Worm (Caenorhabditis elegans) whole organism, L1 larva: ENCODE data around the gene clec-227.

Source experiments
- C16A3.4 ChIP-seq: fragments of 150-350 bp; optimal IDR thresholded peaks from 2 replicates; lab custom pipeline; 2014; ENCODE audit warnings: missing biosample characterization, missing genetic modification characterization
- C34B4.2 ChIP-seq: sonication (generic microtip); optimal IDR thresholded peaks from 2 replicates; lab custom pipeline; 2017; ENCODE audit warnings: mild to moderate bottlenecking, missing genetic modification characterization, missing compliant biosample characterization
- Y116A8C.19 ChIP-seq: sonication (generic microtip); optimal IDR thresholded peaks from 2 replicates; lab custom pipeline; 2016; ENCODE audit warnings: missing compliant biosample characterization, missing genetic modification characterization, borderline replicate concordance
- aha-1 ChIP-seq: fragments of 150-350 bp; optimal IDR thresholded peaks from 2 replicates; lab custom pipeline; 2014; ENCODE audit warnings: missing biosample characterization, missing genetic modification characterization
- ama-1 ChIP-seq: fragments of 150-350 bp; optimal IDR thresholded peaks from 2 replicates; lab custom pipeline; 2014
- blmp-1 ChIP-seq: fragments of 150-350 bp; optimal IDR thresholded peaks from 2 replicates; lab custom pipeline; 2014; ENCODE audit warnings: missing biosample characterization, missing genetic modification characterization
- ceh-8 ChIP-seq: fragments of 200-800 bp; sonication (Bioruptor generic); optimal IDR thresholded peaks from 2 replicates; lab custom pipeline; 2018; ENCODE audit warnings: mild to moderate bottlenecking, missing genetic modification characterization, moderate library complexity, missing compliant biosample characterization
- ceh-82 ChIP-seq, 3 experiments: fragments of 150-350 bp in 1 of 3; sonication (generic microtip) in 2 of 3; optimal IDR thresholded peaks; 2 replicates each; lab custom pipeline; 2014 to 2017; ENCODE audit warnings: missing biosample characterization in 3 of 3, missing genetic modification characterization in 3 of 3
- ces-1 ChIP-seq: fragments of 150-350 bp; optimal IDR thresholded peaks from 2 replicates; lab custom pipeline; 2014; ENCODE audit warnings: missing biosample characterization, missing genetic modification reagents, missing genetic modification characterization
- dpl-1 ChIP-seq, 3 experiments: fragments of 150-350 bp in 2 of 3; sonication (generic microtip) in 1 of 3; optimal IDR thresholded peaks; 2 replicates each; lab custom pipeline; 2014 to 2017; ENCODE audit warnings: missing biosample characterization in 3 of 3, missing genetic modification characterization in 3 of 3, missing genetic modification reagents in 3 of 3
- dsc-1 ChIP-seq: sonication (generic microtip); optimal IDR thresholded peaks from 2 replicates; lab custom pipeline; 2016; ENCODE audit warnings: mild to moderate bottlenecking, missing genetic modification characterization, missing compliant biosample characterization
- efl-1 ChIP-seq, 4 experiments: fragments of 150-350 bp; optimal IDR thresholded peaks in 3 of 4; peaks in 1 of 4; 1 replicate in 1 of 4; 2 replicates in 3 of 4; lab custom pipeline; 2014; ENCODE audit warnings: missing biosample characterization in 2 of 4, missing genetic modification characterization in 2 of 4, missing genetic modification reagents in 2 of 4
- egl-27 ChIP-seq, 2 experiments: fragments of 150-350 bp in 1 of 2; sonication (generic microtip); optimal IDR thresholded peaks; 3 replicates each; lab custom pipeline; 2017 to 2018; ENCODE audit warnings: missing biosample characterization in 2 of 2, missing genetic modification characterization in 2 of 2, missing genetic modification reagents in 2 of 2
- elt-3 ChIP-seq, 6 experiments: fragments of 150-350 bp in 1 of 6; sonication (generic microtip); optimal IDR thresholded peaks; 2 replicates each; lab custom pipeline; 2017 to 2018; ENCODE audit warnings: missing biosample characterization in 6 of 6, missing genetic modification characterization in 6 of 6, inconsistent platforms in 1 of 6
- ets-5 ChIP-seq: fragments of 200-800 bp; sonication (Bioruptor generic); IDR thresholded peaks from 2 replicates; pipeline ENCODE4 v1.3.6; 2022; ENCODE audit warnings: missing genetic modification characterization, missing compliant biosample characterization
- fkh-10 ChIP-seq: sonication (generic microtip); optimal IDR thresholded peaks from 2 replicates; lab custom pipeline; 2017; ENCODE audit warnings: missing biosample characterization, missing genetic modification reagents, missing genetic modification characterization
- fkh-4 ChIP-seq: sonication (generic microtip); optimal IDR thresholded peaks from 2 replicates; lab custom pipeline; 2016; ENCODE audit warnings: missing compliant biosample characterization, missing genetic modification characterization, borderline replicate concordance
- fos-1 ChIP-seq: fragments of 150-350 bp; optimal IDR thresholded peaks from 2 replicates; lab custom pipeline; 2014; ENCODE audit warnings: missing biosample characterization, missing genetic modification characterization
- irx-1 ChIP-seq: sonication (generic microtip); optimal IDR thresholded peaks from 2 replicates; lab custom pipeline; 2016; ENCODE audit warnings: missing genetic modification characterization, missing compliant biosample characterization
- isw-1 ChIP-seq: fragments of 200-800 bp; sonication (Bioruptor generic); IDR thresholded peaks from 2 replicates; pipeline ENCODE4 v1.3.6; 2022; ENCODE audit warnings: missing genetic modification characterization, missing compliant biosample characterization
- lin-13 ChIP-seq: fragments of 150-350 bp; optimal IDR thresholded peaks from 2 replicates; lab custom pipeline; 2014; ENCODE audit warnings: missing biosample characterization, missing genetic modification reagents, missing genetic modification characterization
- lin-35 ChIP-seq, 2 experiments: fragments of 150-350 bp; optimal IDR thresholded peaks; 2 replicates each; lab custom pipeline; 2014; ENCODE audit warnings: missing biosample characterization in 2 of 2, missing genetic modification characterization in 2 of 2, missing genetic modification reagents in 2 of 2
- lin-39 ChIP-seq: fragments of 150-350 bp; optimal IDR thresholded peaks from 2 replicates; lab custom pipeline; 2014; ENCODE audit warnings: missing biosample characterization, missing genetic modification reagents, missing genetic modification characterization
- lir-3 ChIP-seq: sonication (generic microtip); optimal IDR thresholded peaks from 2 replicates; lab custom pipeline; 2016; ENCODE audit warnings: mild to moderate bottlenecking, missing genetic modification characterization, moderate library complexity, missing compliant biosample characterization; ENCODE audit not compliant: poor library complexity
- lsy-2 ChIP-seq, 2 experiments: fragments of 150-350 bp; optimal IDR thresholded peaks; 2 replicates each; lab custom pipeline; 2014; ENCODE audit warnings: missing biosample characterization in 2 of 2, missing genetic modification characterization in 2 of 2
- mab-9 ChIP-seq: fragments of 200-800 bp; sonication (Bioruptor generic); IDR thresholded peaks from 2 replicates; pipeline ENCODE4 v1.3.6; 2022; ENCODE audit warnings: missing genetic modification reagents, missing genetic modification characterization, missing compliant biosample characterization
- mep-1 ChIP-seq: fragments of 150-350 bp; optimal IDR thresholded peaks from 2 replicates; lab custom pipeline; 2014; ENCODE audit warnings: missing biosample characterization, missing genetic modification characterization
- nhr-11 ChIP-seq: fragments of 150-350 bp; optimal IDR thresholded peaks from 2 replicates; lab custom pipeline; 2014; ENCODE audit warnings: missing biosample characterization, missing genetic modification characterization
- nhr-19 ChIP-seq: fragments of 200-800 bp; sonication (Bioruptor generic); conservative IDR thresholded peaks from 2 replicates; pipeline ENCODE4 v1.3.6; 2022; ENCODE audit warnings: missing genetic modification characterization, missing compliant biosample characterization
- nhr-20 ChIP-seq: sonication (generic microtip); optimal IDR thresholded peaks from 2 replicates; lab custom pipeline; 2016; ENCODE audit warnings: mild to moderate bottlenecking, missing genetic modification characterization, missing compliant biosample characterization
- nhr-47 ChIP-seq: sonication (generic microtip); optimal IDR thresholded peaks from 2 replicates; lab custom pipeline; 2016; ENCODE audit warnings: mild to moderate bottlenecking, missing genetic modification characterization, moderate library complexity, missing compliant biosample characterization
- nhr-71 ChIP-seq: sonication (generic microtip); optimal IDR thresholded peaks from 2 replicates; lab custom pipeline; 2016; ENCODE audit warnings: mild to moderate bottlenecking, missing genetic modification characterization, moderate library complexity, missing compliant biosample characterization
- pax-3 ChIP-seq: fragments of 200-800 bp; sonication (Bioruptor generic); optimal IDR thresholded peaks from 2 replicates; lab custom pipeline; 2018; ENCODE audit warnings: mild to moderate bottlenecking, missing genetic modification characterization, moderate library complexity, missing compliant biosample characterization
- rnt-1 ChIP-seq: sonication (generic microtip); optimal IDR thresholded peaks from 2 replicates; lab custom pipeline; 2016; ENCODE audit warnings: mild to moderate bottlenecking, missing genetic modification characterization, moderate library complexity, missing compliant biosample characterization
- skn-1 ChIP-seq: fragments of 150-350 bp; optimal IDR thresholded peaks from 2 replicates; lab custom pipeline; 2014; ENCODE audit warnings: missing biosample characterization, missing genetic modification characterization
- snu-23 ChIP-seq: sonication (generic microtip); optimal IDR thresholded peaks from 2 replicates; lab custom pipeline; 2016; ENCODE audit warnings: missing genetic modification characterization, missing compliant biosample characterization
- sptf-1 ChIP-seq: fragments of 150-350 bp; optimal IDR thresholded peaks from 2 replicates; lab custom pipeline; 2014; ENCODE audit warnings: missing biosample characterization, missing genetic modification characterization
- tlp-1 ChIP-seq: fragments of 150-350 bp; optimal IDR thresholded peaks from 2 replicates; lab custom pipeline; 2014; ENCODE audit warnings: missing biosample characterization, missing genetic modification characterization
- unc-130 ChIP-seq: fragments of 150-350 bp; optimal IDR thresholded peaks from 2 replicates; lab custom pipeline; 2017; ENCODE audit warnings: missing biosample characterization, missing genetic modification characterization, inconsistent platforms
- unc-30 ChIP-seq: sonication (generic microtip); optimal IDR thresholded peaks from 2 replicates; lab custom pipeline; 2017; ENCODE audit warnings: missing biosample characterization, missing genetic modification characterization
- unc-86 ChIP-seq: sonication (generic microtip); optimal IDR thresholded peaks from 2 replicates; lab custom pipeline; 2016; ENCODE audit warnings: missing genetic modification characterization, missing compliant biosample characterization
- xbp-1 ChIP-seq: sonication (generic microtip); optimal IDR thresholded peaks from 2 replicates; lab custom pipeline; 2016; ENCODE audit warnings: missing genetic modification characterization, missing compliant biosample characterization
- zag-1 ChIP-seq: fragments of 150-350 bp; optimal IDR thresholded peaks from 2 replicates; lab custom pipeline; 2014; ENCODE audit warnings: missing biosample characterization, missing genetic modification characterization
- ztf-11 ChIP-seq, 2 experiments: sonication (generic microtip); optimal IDR thresholded peaks; 2 replicates each; lab custom pipeline; 2016 to 2017; ENCODE audit warnings: missing genetic modification characterization in 2 of 2, missing biosample characterization in 1 of 2, missing compliant biosample characterization in 1 of 2
- ztf-4 ChIP-seq: fragments of 150-350 bp; optimal IDR thresholded peaks from 2 replicates; lab custom pipeline; 2014; ENCODE audit warnings: missing biosample characterization, missing genetic modification characterization

clec-227 gene

DNA sequence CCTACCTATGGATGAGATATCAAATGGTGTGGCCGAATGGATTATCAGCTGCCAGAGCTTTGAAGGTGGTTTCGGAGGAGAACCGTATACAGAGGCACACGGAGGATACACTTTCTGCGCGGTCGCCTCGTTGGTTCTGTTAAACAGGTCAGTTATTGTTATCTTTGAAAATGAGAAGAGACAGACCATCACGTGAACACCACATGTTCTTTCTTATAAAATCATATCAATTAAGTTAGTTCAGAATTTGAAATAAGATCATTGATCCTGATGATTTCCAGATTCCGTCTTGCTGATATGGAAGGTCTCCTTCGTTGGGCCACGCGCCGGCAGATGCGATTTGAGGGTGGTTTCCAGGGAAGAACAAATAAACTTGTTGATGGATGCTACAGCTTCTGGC is 23.7 kb upstream of the clec-227 start:
- TF ChIP-seq nhr-19 (GFP tag; lab: Robert Waterston, UW): no peak
- TF ChIP-seq nhr-47: no peak
- TF ChIP-seq lir-3 (tag; lab: Kevin White, UChicago): no peak
- TF ChIP-seq nhr-71 (tag; lab: Kevin White, UChicago): peak; percentile 14
- TF ChIP-seq xbp-1 (tag; lab: Kevin White, UChicago): no peak
- TF ChIP-seq efl-1 (optimal IDR thresholded peaks at IDR 0.05; lab: Kevin White, UChicago): no peak
- no peak for TF ChIP-seq efl-1 (GFP tag; optimal IDR thresholded peaks at IDR 0.05 in 1 of 2; lab: Kevin White, UChicago)
- TF ChIP-seq elt-3 (tag; optimal IDR thresholded peaks at IDR 0.05; lab: Kevin White, UChicago): peak in 1 of 6 experiments; percentile 69
- no peak for TF ChIP-seq egl-27 (tag; optimal IDR thresholded peaks at IDR 0.05; lab: Kevin White, UChicago)
- no peak for TF ChIP-seq irx-1 (tag; lab: Kevin White, UChicago)

ce11 chrV:14449397-14449796 is 22.9 kb upstream of the clec-227 start, which contains the start of gene F23B12.7:
Gene F23B12.7, plus strand, starts transcription at chrV:14449697.
- TF ChIP-seq unc-130 (tag; lab: Kevin White, UChicago) (no peak), lir-3 (tag; lab: Kevin White, UChicago) (no peak), skn-1 (tag; lab: Kevin White, UChicago) (no peak), dsc-1 (no peak), zag-1 (tag; lab: Kevin White, UChicago) (no peak), dpl-1 (GFP tag; optimal IDR thresholded peaks at IDR 0.05; lab: Kevin White, UChicago) (no peak), blmp-1 (tag; lab: Kevin White, UChicago) (no peak), ztf-11 (tag; optimal IDR thresholded peaks at IDR 0.05; lab: Kevin White, UChicago) (no peak), egl-27 (tag; optimal IDR thresholded peaks at IDR 0.05; lab: Kevin White, UChicago) (no peak), C16A3.4 (tag; lab: Kevin White, UChicago) (no peak), rnt-1 (no peak), C34B4.2 (tag; lab: Kevin White, UChicago) (no peak), nhr-19 (GFP tag; lab: Robert Waterston, UW) (no peak), ama-1 (no peak), lin-39 (tag; lab: Kevin White, UChicago) (no peak), mab-9 (GFP tag; lab: Robert Waterston, UW) (no peak), lin-13 (GFP tag; lab: Kevin White, UChicago) (no peak), aha-1 (tag; lab: Kevin White, UChicago) (no peak), ets-5 (GFP tag; lab: Robert Waterston, UW) (no peak)

DNA sequence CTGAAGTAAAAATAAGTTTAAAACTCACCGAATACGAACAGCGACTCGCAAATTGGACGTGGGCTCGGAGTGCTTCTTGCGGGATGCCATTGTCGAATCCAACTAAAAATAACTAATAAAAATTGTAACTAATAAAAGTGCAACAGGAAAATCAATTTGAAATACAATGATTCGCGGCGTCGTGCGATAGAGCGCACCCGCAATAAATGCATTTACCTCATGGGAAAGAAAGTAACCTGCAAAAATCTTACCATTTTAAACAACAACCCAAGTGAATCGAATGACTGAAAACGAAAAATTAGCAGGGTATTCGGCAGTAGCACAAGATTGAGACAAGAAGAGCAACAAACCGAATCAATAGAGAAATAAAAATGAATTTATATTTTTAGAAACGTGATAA is 15.7 kb upstream of the clec-227 start, which contains the start of gene bmk-1:
TSS of gene bmk-1 (minus strand) at position 359 of the 400 bp plus-strand sequence.
- no peak for TF ChIP-seq nhr-19 (GFP tag; lab: Robert Waterston, UW)
- TF ChIP-seq sptf-1 (tag; lab: Kevin White, UChicago): no peak
- TF ChIP-seq unc-130 (tag; lab: Kevin White, UChicago): peak; percentile 16
- TF ChIP-seq nhr-20 (tag; lab: Kevin White, UChicago): peak; percentile 13
- TF ChIP-seq Y116A8C.19 (tag; lab: Kevin White, UChicago): no peak
- TF ChIP-seq fkh-4 (tag; lab: Kevin White, UChicago): no peak
- TF ChIP-seq dpl-1 (GFP tag; optimal IDR thresholded peaks at IDR 0.05; lab: Kevin White, UChicago): peak; percentile 75 to 87 (median 82)
- TF ChIP-seq lsy-2 (tag; optimal IDR thresholded peaks at IDR 0.05; lab: Kevin White, UChicago): peak in 1 of 2 experiments; percentile 49
- no peak for TF ChIP-seq nhr-11
- no peak for TF ChIP-seq mep-1 (tag; lab: Kevin White, UChicago)
- TF ChIP-seq fos-1: no peak
- TF ChIP-seq ztf-4 (tag; lab: Kevin White, UChicago): no peak
- TF ChIP-seq lin-35 (GFP tag; optimal IDR thresholded peaks at IDR 0.05; lab: Kevin White, UChicago): peak; percentile 71 to 92
- no peak for TF ChIP-seq ceh-8 (GFP tag; lab: Kevin White, UChicago)
- TF ChIP-seq dsc-1: no peak
- TF ChIP-seq snu-23: peak; percentile 4
- no peak for TF ChIP-seq pax-3
- TF ChIP-seq C16A3.4 (tag; lab: Kevin White, UChicago): peak; percentile 23
- TF ChIP-seq unc-30 (tag; lab: Kevin White, UChicago): no peak
- no peak for TF ChIP-seq tlp-1 (tag; lab: Kevin White, UChicago)
- TF ChIP-seq isw-1: no peak
- no peak for TF ChIP-seq nhr-71 (tag; lab: Kevin White, UChicago)
- TF ChIP-seq C34B4.2 (tag; lab: Kevin White, UChicago): no peak
- no peak for TF ChIP-seq ceh-82 (tag; optimal IDR thresholded peaks at IDR 0.05; lab: Kevin White, UChicago)
- TF ChIP-seq ces-1 (GFP tag; lab: Kevin White, UChicago): no peak
- no peak for TF ChIP-seq unc-86 (tag; lab: Kevin White, UChicago)
- peak; percentile 82 to 94 for TF ChIP-seq efl-1 (optimal IDR thresholded peaks at IDR 0.05; lab: Kevin White, UChicago)
- TF ChIP-seq efl-1 (GFP tag; optimal IDR thresholded peaks at IDR 0.05 in 1 of 2; lab: Kevin White, UChicago): peak; percentile 84 to 99
- TF ChIP-seq fkh-10 (GFP tag; lab: Kevin White, UChicago): no peak
